Fruit fly (Drosophila melanogaster) whole organism, embryonic: ENCODE results near the gene CG10508.

ENCODE experiments used
- BtbVII ChIP-seq: fragments of 200-800 bp; sonication (Bioruptor generic); optimal IDR thresholded peaks from 3 replicates; lab custom pipeline; 2017; ENCODE audit warnings: missing biosample characterization, mild to moderate bottlenecking, missing genetic modification characterization
- CG10431 ChIP-seq: fragments of 200-800 bp; sonication (Bioruptor generic); optimal IDR thresholded peaks from 3 replicates; lab custom pipeline; 2018; ENCODE audit warnings: missing biosample characterization, mild to moderate bottlenecking, missing genetic modification characterization
- CG11456 ChIP-seq: fragments of 200-800 bp; sonication (Bioruptor generic); IDR thresholded peaks from 3 replicates; pipeline ENCODE4 v1.3.6; 2022; ENCODE audit warnings: missing biosample characterization, missing genetic modification characterization
- CG11504 ChIP-seq: fragments of 200-800 bp; sonication (Bioruptor generic); optimal IDR thresholded peaks from 3 replicates; lab custom pipeline; 2019; ENCODE audit warnings: missing biosample characterization, mild to moderate bottlenecking, missing genetic modification characterization, moderate library complexity
- CG12155 ChIP-seq: fragments of 200-800 bp; sonication (Bioruptor generic); optimal IDR thresholded peaks from 3 replicates; lab custom pipeline; 2016; ENCODE audit warnings: missing biosample characterization, missing genetic modification characterization
- CG12299 ChIP-seq: fragments of 200-800 bp; sonication (Bioruptor generic); optimal IDR thresholded peaks from 2 replicates; lab custom pipeline; 2018; ENCODE audit warnings: missing biosample characterization, mild to moderate bottlenecking, missing genetic modification characterization
- CG12659 ChIP-seq: fragments of 200-800 bp; sonication (Bioruptor generic); optimal IDR thresholded peaks from 3 replicates; lab custom pipeline; 2017; ENCODE audit warnings: mild to moderate bottlenecking, missing biosample characterization, missing genetic modification reagents, missing genetic modification characterization
- CG15514 ChIP-seq: fragments of 200-800 bp; sonication (Bioruptor generic); optimal IDR thresholded peaks from 3 replicates; lab custom pipeline; 2017; ENCODE audit warnings: missing biosample characterization, missing genetic modification characterization, mild to moderate bottlenecking, moderate library complexity, missing genetic modification reagents
- CG16863 ChIP-seq: fragments of 200-800 bp; sonication (Bioruptor generic); optimal IDR thresholded peaks from 3 replicates; lab custom pipeline; 2016; ENCODE audit warnings: missing biosample characterization, missing genetic modification characterization
- CG17359 ChIP-seq: fragments of 200-800 bp; sonication (Bioruptor generic); optimal IDR thresholded peaks from 3 replicates; lab custom pipeline; 2018; ENCODE audit warnings: missing biosample characterization, mild to moderate bottlenecking, missing genetic modification characterization, moderate library complexity
- CG2129 ChIP-seq: fragments of 200-800 bp; sonication (Bioruptor generic); IDR thresholded peaks from 2 replicates; pipeline ENCODE4 v1.3.6; 2022; ENCODE audit warnings: missing biosample characterization, missing genetic modification characterization; ENCODE audit not compliant: partially characterized antibody
- CG2199 ChIP-seq: fragments of 200-800 bp; sonication (Bioruptor generic); IDR thresholded peaks from 3 replicates; pipeline ENCODE4 v1.3.6; 2022; ENCODE audit warnings: missing biosample characterization, missing genetic modification characterization
- CG2712 ChIP-seq: fragments of 200-800 bp; optimal IDR thresholded peaks from 3 replicates; lab custom pipeline; 2019; ENCODE audit warnings: missing biosample characterization, mild to moderate bottlenecking, missing genetic modification characterization, moderate library complexity
- CG31388 ChIP-seq: fragments of 200-800 bp; sonication (Bioruptor generic); optimal IDR thresholded peaks from 2 replicates; lab custom pipeline; 2016; ENCODE audit warnings: missing biosample characterization, missing genetic modification characterization
- CG3838 ChIP-seq: fragments of 200-800 bp; sonication (Bioruptor generic); optimal IDR thresholded peaks from 3 replicates; lab custom pipeline; 2016; ENCODE audit warnings: missing biosample characterization, missing genetic modification characterization
- CG3847 ChIP-seq: fragments of 200-800 bp; sonication (Bioruptor generic); IDR thresholded peaks from 2 replicates; pipeline ENCODE4 v1.3.6; 2022; ENCODE audit warnings: missing biosample characterization, missing genetic modification characterization
- CG6765 ChIP-seq: fragments of 200-800 bp; sonication (Bioruptor generic); optimal IDR thresholded peaks from 3 replicates; lab custom pipeline; 2017; ENCODE audit warnings: missing biosample characterization, mild to moderate bottlenecking, missing genetic modification characterization
- CG8944 ChIP-seq: fragments of 200-800 bp; sonication (Bioruptor generic); optimal IDR thresholded peaks from 3 replicates; lab custom pipeline; 2016; ENCODE audit warnings: missing biosample characterization, missing genetic modification characterization
- Dad ChIP-seq: fragments of 200-800 bp; sonication (Bioruptor generic); optimal IDR thresholded peaks from 3 replicates; lab custom pipeline; 2016; ENCODE audit warnings: missing biosample characterization, missing genetic modification characterization
- Dek ChIP-seq: fragments of 200-800 bp; sonication (Bioruptor generic); optimal IDR thresholded peaks from 3 replicates; lab custom pipeline; 2019; ENCODE audit warnings: missing biosample characterization, mild to moderate bottlenecking, missing genetic modification characterization, moderate library complexity
- Dll ChIP-seq: fragments of 200-800 bp; sonication (Bioruptor generic); IDR thresholded peaks from 4 replicates; pipeline ENCODE4 v1.3.6; 2022; ENCODE audit warnings: missing biosample characterization, missing genetic modification characterization; ENCODE audit not compliant: partially characterized antibody
- ERR ChIP-seq: fragments of 200-800 bp; sonication (Bioruptor generic); optimal IDR thresholded peaks from 2 replicates; lab custom pipeline; 2016; ENCODE audit warnings: missing biosample characterization, missing genetic modification characterization
- Hr3 ChIP-seq: fragments of 200-800 bp; sonication (Bioruptor generic); optimal IDR thresholded peaks from 3 replicates; lab custom pipeline; 2016; ENCODE audit warnings: missing biosample characterization, missing genetic modification characterization
- MESR4 ChIP-seq: fragments of 200-800 bp; sonication (Bioruptor generic); optimal IDR thresholded peaks from 2 replicates; lab custom pipeline; 2018; ENCODE audit warnings: missing biosample characterization, mild to moderate bottlenecking, missing genetic modification characterization, moderate library complexity
- Meics ChIP-seq: fragments of 200-800 bp; sonication (Bioruptor generic); optimal IDR thresholded peaks from 2 replicates; lab custom pipeline; 2017; ENCODE audit warnings: missing biosample characterization, mild to moderate bottlenecking, missing genetic modification characterization
- Oli ChIP-seq: fragments of 200-800 bp; sonication (Bioruptor generic); optimal IDR thresholded peaks from 2 replicates; lab custom pipeline; 2018; ENCODE audit warnings: missing biosample characterization, mild to moderate bottlenecking, missing genetic modification characterization, moderate library complexity
- Pdp1 ChIP-seq, 2 experiments: fragments of 200-800 bp; sonication (Bioruptor generic); optimal IDR thresholded peaks; 3 replicates each; lab custom pipeline; 2016; ENCODE audit warnings: missing biosample characterization in 2 of 2, missing genetic modification characterization in 2 of 2, mild to moderate bottlenecking in 1 of 2, moderate library complexity in 1 of 2
- Scr ChIP-seq: fragments of 200-800 bp; sonication (Bioruptor generic); IDR thresholded peaks from 2 replicates; pipeline ENCODE4 v1.3.6; 2022; ENCODE audit warnings: missing biosample characterization, missing genetic modification characterization; ENCODE audit not compliant: partially characterized antibody
- Xbp1 ChIP-seq: fragments of 200-800 bp; sonication (Bioruptor generic); optimal IDR thresholded peaks from 3 replicates; lab custom pipeline; 2016; ENCODE audit warnings: missing biosample characterization, mild to moderate bottlenecking, missing genetic modification characterization
- ash1 ChIP-seq: fragments of 200-800 bp; sonication (Bioruptor generic); optimal IDR thresholded peaks from 2 replicates; lab custom pipeline; 2018; ENCODE audit warnings: missing biosample characterization, mild to moderate bottlenecking, missing genetic modification characterization
- bsh ChIP-seq, 2 experiments: fragments of 200-800 bp; sonication (Bioruptor generic); optimal IDR thresholded peaks; 2 replicates each; lab custom pipeline; 2017 to 2018; ENCODE audit warnings: mild to moderate bottlenecking in 2 of 2, missing biosample characterization in 2 of 2, missing genetic modification characterization in 2 of 2, moderate library complexity in 1 of 2
- chif ChIP-seq, 2 experiments: fragments of 200-800 bp; sonication (Bioruptor generic); optimal IDR thresholded peaks; 3 replicates each; lab custom pipeline; 2016; ENCODE audit warnings: missing biosample characterization in 2 of 2, missing genetic modification characterization in 2 of 2
- chn ChIP-seq: fragments of 200-800 bp; sonication (Bioruptor generic); optimal IDR thresholded peaks from 2 replicates; lab custom pipeline; 2016; ENCODE audit warnings: missing biosample characterization, missing genetic modification characterization
- croc ChIP-seq: fragments of 200-800 bp; sonication (Bioruptor generic); conservative IDR thresholded peaks from 3 replicates; pipeline ENCODE4 v1.3.6; 2022; ENCODE audit warnings: missing biosample characterization, missing genetic modification characterization
- en ChIP-seq: fragments of 200-800 bp; sonication (Bioruptor generic); optimal IDR thresholded peaks from 2 replicates; lab custom pipeline; 2016; ENCODE audit warnings: missing biosample characterization, missing genetic modification characterization
- esg ChIP-seq: fragments of 200-800 bp; sonication (Bioruptor generic); conservative IDR thresholded peaks from 2 replicates; pipeline ENCODE4 v1.3.6; 2022; ENCODE audit warnings: missing biosample characterization, missing genetic modification characterization
- eyg ChIP-seq: fragments of 200-800 bp; sonication (Bioruptor generic); optimal IDR thresholded peaks from 3 replicates; lab custom pipeline; 2016; ENCODE audit warnings: missing biosample characterization, missing genetic modification characterization
- fru ChIP-seq: fragments of >200 bp; optimal IDR thresholded peaks from 2 replicates; lab custom pipeline; 2017
- hb ChIP-seq: fragments of 200-800 bp; sonication (Bioruptor generic); IDR thresholded peaks from 3 replicates; pipeline ENCODE4 v1.3.6; 2022; ENCODE audit warnings: missing biosample characterization, missing genetic modification characterization; ENCODE audit not compliant: partially characterized antibody
- kay ChIP-seq: fragments of 200-800 bp; sonication (Bioruptor generic); optimal IDR thresholded peaks from 2 replicates; lab custom pipeline; 2016; ENCODE audit warnings: missing biosample characterization, missing genetic modification characterization
- maf-S ChIP-seq: fragments of 200-800 bp; sonication (Bioruptor generic); optimal IDR thresholded peaks from 2 replicates; lab custom pipeline; 2016; ENCODE audit warnings: missing biosample characterization, missing genetic modification characterization
- nerfin-1 ChIP-seq: fragments of 200-800 bp; sonication (Bioruptor generic); optimal IDR thresholded peaks from 3 replicates; lab custom pipeline; 2019; ENCODE audit warnings: missing biosample characterization, mild to moderate bottlenecking, missing genetic modification characterization, moderate library complexity
- oc ChIP-seq: fragments of 200-800 bp; sonication (Bioruptor generic); optimal IDR thresholded peaks from 2 replicates; lab custom pipeline; 2018; ENCODE audit warnings: missing biosample characterization, mild to moderate bottlenecking, missing genetic modification characterization, moderate library complexity
- odd ChIP-seq: fragments of 200-800 bp; sonication (Bioruptor generic); optimal IDR thresholded peaks from 2 replicates; lab custom pipeline; 2017; ENCODE audit warnings: missing biosample characterization, mild to moderate bottlenecking, missing genetic modification characterization
- onecut ChIP-seq: fragments of 200-800 bp; sonication (Bioruptor generic); IDR thresholded peaks from 2 replicates; pipeline ENCODE4 v1.3.6; 2022; ENCODE audit warnings: missing biosample characterization, missing genetic modification characterization
- pfk ChIP-seq: fragments of 200-800 bp; sonication (Bioruptor generic); optimal IDR thresholded peaks from 2 replicates; lab custom pipeline; 2018; ENCODE audit warnings: missing biosample characterization, mild to moderate bottlenecking, missing genetic modification characterization, moderate library complexity
- pzg ChIP-seq: fragments of 200-800 bp; sonication (Bioruptor generic); optimal IDR thresholded peaks from 3 replicates; lab custom pipeline; 2018; ENCODE audit warnings: missing biosample characterization, mild to moderate bottlenecking, missing genetic modification characterization, moderate library complexity
- ro ChIP-seq: fragments of 200-800 bp; sonication (Bioruptor generic); IDR thresholded peaks from 2 replicates; pipeline ENCODE4 v1.3.6; 2022; ENCODE audit warnings: missing biosample characterization, missing genetic modification characterization
- tio ChIP-seq: fragments of 200-800 bp; sonication (Bioruptor generic); optimal IDR thresholded peaks from 2 replicates; lab custom pipeline; 2017; ENCODE audit warnings: missing biosample characterization, missing genetic modification characterization, inconsistent platforms
- wdn ChIP-seq: fragments of 200-800 bp; sonication (Bioruptor generic); IDR thresholded peaks from 2 replicates; pipeline ENCODE4 v1.3.6; 2022; ENCODE audit warnings: missing biosample characterization, missing genetic modification characterization
- wor ChIP-seq: fragments of 200-800 bp; sonication (Bioruptor generic); IDR thresholded peaks from 2 replicates; pipeline ENCODE4 v1.3.6; 2022; ENCODE audit warnings: missing biosample characterization, missing genetic modification characterization
- zfh1 ChIP-seq: fragments of 200-800 bp; sonication (Bioruptor generic); IDR thresholded peaks from 3 replicates; pipeline ENCODE4 v1.3.6; 2022; ENCODE audit warnings: missing biosample characterization, missing genetic modification characterization

CG10508 gene

dm6 chr3L:21259257-21259656 is 49.2 kb downstream of the CG10508 start (continued):
- no peak for TF ChIP-seq hb (GFP tag; lab: Robert Waterston, UW)
- TF ChIP-seq pfk (GFP tag; lab: Kevin White, UChicago) = no peak
- no peak for TF ChIP-seq Dad (GFP tag; lab: Kevin White, UChicago)
- TF ChIP-seq CG17359 (tag; lab: Kevin White, UChicago) = peak; percentile 43
- no peak for TF ChIP-seq CG12155 (GFP tag; lab: Kevin White, UChicago)
- no peak for TF ChIP-seq chn (GFP tag; lab: Kevin White, UChicago)
- TF ChIP-seq zfh1 (GFP tag; lab: Robert Waterston, UW) = no peak
- 0 out of 2 replicates have a peak, but pooled peaks have one; percentile 14 for TF ChIP-seq wor (GFP tag; lab: Robert Waterston, UW)
- peak; percentile 45 for TF ChIP-seq CG11504 (tag; lab: Kevin White, UChicago)
- TF ChIP-seq fru (lab: Kevin White, UChicago) = no peak
- TF ChIP-seq en (GFP tag; lab: Kevin White, UChicago) = no peak
- peak; percentile 37 for TF ChIP-seq oc (tag; lab: Kevin White, UChicago)
- TF ChIP-seq CG2129 (GFP tag; lab: Robert Waterston, UW) = no peak
- no peak for TF ChIP-seq nerfin-1 (tag; lab: Kevin White, UChicago)
- peak; percentile 22 for TF ChIP-seq Xbp1
- no peak for TF ChIP-seq CG2712 (tag; lab: Kevin White, UChicago)
- TF ChIP-seq CG31388 (GFP tag; lab: Kevin White, UChicago) = no peak
- TF ChIP-seq tio = no peak
- TF ChIP-seq ERR (GFP tag; lab: Kevin White, UChicago) = no peak
- no peak for TF ChIP-seq ro (GFP tag; lab: Robert Waterston, UW)
- no peak for TF ChIP-seq CG6765
- no peak for TF ChIP-seq odd
- TF ChIP-seq onecut = no peak
- no peak for TF ChIP-seq CG11456
- TF ChIP-seq Scr (GFP tag; lab: Robert Waterston, UW) = no peak
- no peak for TF ChIP-seq BtbVII (GFP tag; lab: Kevin White, UChicago)
- no peak for TF ChIP-seq kay
- TF ChIP-seq CG12659 (GFP tag; lab: Kevin White, UChicago) = no peak
- no peak for TF ChIP-seq CG15514
- TF ChIP-seq bsh (GFP tag; optimal IDR thresholded peaks at IDR 0.05; lab: Kevin White, UChicago) = peak in 1 of 2 experiments; percentile 29
- no peak for TF ChIP-seq Hr3
- no peak for TF ChIP-seq CG12299
- TF ChIP-seq MESR4 = no peak
- TF ChIP-seq maf-S (GFP tag; lab: Kevin White, UChicago) = no peak
- no peak for TF ChIP-seq Dll (GFP tag; lab: Robert Waterston, UW)
- TF ChIP-seq Meics (GFP tag; lab: Kevin White, UChicago) = no peak
- no peak for TF ChIP-seq pzg
- no peak for TF ChIP-seq CG16863
- no peak for TF ChIP-seq CG2199 (GFP tag; lab: Robert Waterston, UW)
- TF ChIP-seq CG3847 (GFP tag; lab: Robert Waterston, UW) = no peak
- TF ChIP-seq Oli (tag; lab: Kevin White, UChicago) = no peak
- no peak for TF ChIP-seq Dek (tag; lab: Kevin White, UChicago)
- TF ChIP-seq ash1 (GFP tag; lab: Kevin White, UChicago) = no peak
- no peak for TF ChIP-seq wdn (GFP tag; lab: Robert Waterston, UW)
- no peak for TF ChIP-seq croc (GFP tag; lab: Robert Waterston, UW)
- no peak for TF ChIP-seq eyg (GFP tag; lab: Kevin White, UChicago)
- no peak for TF ChIP-seq CG8944 (GFP tag; lab: Kevin White, UChicago)
- peak in 1 of 2 experiments; percentile 38 for TF ChIP-seq Pdp1 (GFP tag; optimal IDR thresholded peaks at IDR 0.05; lab: Kevin White, UChicago)
- no peak for TF ChIP-seq CG3838 (GFP tag; lab: Kevin White, UChicago)
- no peak for TF ChIP-seq chif (GFP tag; optimal IDR thresholded peaks at IDR 0.05; lab: Kevin White, UChicago)
- TF ChIP-seq esg (GFP tag; lab: Robert Waterston, UW) = no peak
- TF ChIP-seq CG10431 (GFP tag; lab: Kevin White, UChicago) = peak; percentile 11
